Worm (Caenorhabditis elegans) whole organism, young adult: ENCODE measurements around the gene C24H10.2.
A peak's percentile ranks its signal among the peaks of the same experiment; 100 is the strongest.

Experiments used
- B0019.2 ChIP-seq: fragments of 200-800 bp; sonication (Bioruptor generic); conservative IDR thresholded peaks from 2 replicates; pipeline ENCODE4 v1.3.6; 2022; ENCODE audit warnings: missing genetic modification reagents, missing genetic modification characterization, missing compliant biosample characterization
- C17E4.6 ChIP-seq: fragments of 200-800 bp; sonication (Bioruptor generic); IDR thresholded peaks from 2 replicates; pipeline ENCODE4 v1.3.6; 2022; ENCODE audit warnings: missing genetic modification reagents, missing genetic modification characterization, missing compliant biosample characterization
- K11D2.4 ChIP-seq: fragments of 200-800 bp; sonication (Bioruptor generic); IDR thresholded peaks from 2 replicates; pipeline ENCODE4 v1.3.6; 2022; ENCODE audit warnings: missing genetic modification reagents, missing genetic modification characterization, missing compliant biosample characterization
- K12H6.12 ChIP-seq: fragments of 200-800 bp; sonication (Bioruptor generic); optimal IDR thresholded peaks from 2 replicates; lab custom pipeline; 2018; ENCODE audit warnings: mild to moderate bottlenecking, missing genetic modification characterization, missing compliant biosample characterization
- Y95B8A.8 ChIP-seq: fragments of 200-800 bp; sonication (Bioruptor generic); IDR thresholded peaks from 2 replicates; pipeline ENCODE4 v1.3.6; 2022; ENCODE audit warnings: missing genetic modification reagents, missing genetic modification characterization, missing compliant biosample characterization
- ZK185.1 ChIP-seq: sonication (generic microtip); optimal IDR thresholded peaks from 2 replicates; lab custom pipeline; 2016; ENCODE audit warnings: mild to moderate bottlenecking, missing genetic modification characterization, missing compliant biosample characterization; ENCODE audit not compliant: poor library complexity, severe bottlenecking
- akir-1 ChIP-seq: fragments of 200-800 bp; sonication (Bioruptor generic); optimal IDR thresholded peaks from 2 replicates; lab custom pipeline; 2018; ENCODE audit warnings: mild to moderate bottlenecking, missing genetic modification characterization, moderate library complexity, missing compliant biosample characterization
- ama-1 ChIP-seq, 3 experiments: fragments of 150-350 bp in 1 of 3; sonication (generic microtip) in 2 of 3; optimal IDR thresholded peaks; 2 replicates each; lab custom pipeline; 2014 to 2018; ENCODE audit warnings: missing biosample characterization in 2 of 3, missing genetic modification characterization in 2 of 3, missing genetic modification reagents in 2 of 3
- cebp-1 ChIP-seq, 2 experiments: fragments of 200-800 bp in 1 of 2; sonication (Bioruptor generic) in 1 of 2; sonication (generic microtip) in 1 of 2; IDR thresholded peaks in 1 of 2; optimal IDR thresholded peaks in 1 of 2; 2 replicates each; pipeline versions ENCODE4 v1.3.6 to Lab custom; 2017 to 2022; ENCODE audit warnings: missing compliant biosample characterization in 2 of 2, missing genetic modification characterization in 2 of 2, mild to moderate bottlenecking in 1 of 2, missing genetic modification reagents in 1 of 2, moderate library complexity in 1 of 2
- ceh-91 ChIP-seq: fragments of 200-800 bp; sonication (Bioruptor generic); IDR thresholded peaks from 2 replicates; pipeline ENCODE4 v1.3.6; 2022; ENCODE audit warnings: missing genetic modification reagents, missing genetic modification characterization, missing compliant biosample characterization
- chd-7 ChIP-seq: sonication (generic microtip); optimal IDR thresholded peaks from 2 replicates; lab custom pipeline; 2016; ENCODE audit warnings: mild to moderate bottlenecking, missing genetic modification characterization, moderate library complexity, missing compliant biosample characterization
- dox-1 ChIP-seq: fragments of 200-800 bp; sonication (Bioruptor generic); IDR thresholded peaks from 2 replicates; pipeline ENCODE4 v1.3.6; 2022; ENCODE audit warnings: missing genetic modification reagents, missing genetic modification characterization, missing compliant biosample characterization
- dpff-1 ChIP-seq: sonication (generic microtip); optimal IDR thresholded peaks from 2 replicates; lab custom pipeline; 2017; ENCODE audit warnings: mild to moderate bottlenecking, missing genetic modification characterization, missing compliant biosample characterization
- ets-4 ChIP-seq: fragments of 200-800 bp; sonication (Bioruptor generic); optimal IDR thresholded peaks from 2 replicates; lab custom pipeline; 2018; ENCODE audit warnings: mild to moderate bottlenecking, missing genetic modification characterization, missing compliant biosample characterization
- gei-17 ChIP-seq: fragments of 200-800 bp; sonication (Bioruptor generic); optimal IDR thresholded peaks from 2 replicates; lab custom pipeline; 2018; ENCODE audit warnings: mild to moderate bottlenecking, missing genetic modification characterization, missing compliant biosample characterization
- hmg-1.2 ChIP-seq: fragments of 200-800 bp; sonication (Bioruptor generic); IDR thresholded peaks from 2 replicates; pipeline ENCODE4 v1.3.6; 2022; ENCODE audit warnings: missing genetic modification reagents, missing genetic modification characterization, missing compliant biosample characterization
- let-526 ChIP-seq: fragments of 200-800 bp; sonication (Bioruptor generic); IDR thresholded peaks from 2 replicates; pipeline ENCODE4 v1.3.6; 2022; ENCODE audit warnings: missing genetic modification reagents, missing genetic modification characterization, missing compliant biosample characterization
- lin-35 ChIP-seq, 3 experiments: fragments of 150-350 bp in 2 of 3; sonication (generic microtip) in 1 of 3; optimal IDR thresholded peaks; 2 replicates each; lab custom pipeline; 2014 to 2018; ENCODE audit warnings: missing biosample characterization in 3 of 3, missing genetic modification characterization in 3 of 3, missing genetic modification reagents in 3 of 3
- lin-40 ChIP-seq: sonication (generic microtip); optimal IDR thresholded peaks from 2 replicates; lab custom pipeline; 2016; ENCODE audit warnings: missing genetic modification characterization, mild to moderate bottlenecking, missing compliant biosample characterization, missing genotype, missing genetic modification reagents
- lin-54 ChIP-seq: fragments of 200-800 bp; sonication (Bioruptor generic); optimal IDR thresholded peaks from 2 replicates; lab custom pipeline; 2018; ENCODE audit warnings: mild to moderate bottlenecking, missing genetic modification characterization, missing compliant biosample characterization
- lsy-27 ChIP-seq: sonication (generic microtip); optimal IDR thresholded peaks from 2 replicates; lab custom pipeline; 2017; ENCODE audit warnings: missing genetic modification characterization, mild to moderate bottlenecking, missing compliant biosample characterization, antibody characterized with exemption, missing genotype, borderline replicate concordance; ENCODE audit not compliant: insufficient read depth
- madf-3 ChIP-seq: fragments of 200-800 bp; sonication (Bioruptor generic); IDR thresholded peaks from 2 replicates; pipeline ENCODE4 v1.3.6; 2022; ENCODE audit warnings: missing genetic modification reagents, missing genetic modification characterization, missing compliant biosample characterization
- mes-4 ChIP-seq: sonication (generic microtip); optimal IDR thresholded peaks from 2 replicates; lab custom pipeline; 2016; ENCODE audit warnings: missing genotype, missing genetic modification characterization, missing compliant biosample characterization
- nfya-2 ChIP-seq: fragments of 200-800 bp; sonication (Bioruptor generic); IDR thresholded peaks from 2 replicates; pipeline ENCODE4 v1.3.6; 2022; ENCODE audit warnings: missing genetic modification reagents, missing genetic modification characterization, missing compliant biosample characterization
- nfyb-1 ChIP-seq: fragments of 200-800 bp; sonication (Bioruptor generic); IDR thresholded peaks from 2 replicates; pipeline ENCODE4 v1.3.6; 2022; ENCODE audit warnings: missing genetic modification reagents, missing genetic modification characterization, missing compliant biosample characterization
- nhr-27 ChIP-seq: fragments of 200-800 bp; sonication (Bioruptor generic); optimal IDR thresholded peaks from 2 replicates; lab custom pipeline; 2018; ENCODE audit warnings: mild to moderate bottlenecking, missing genetic modification characterization, moderate library complexity, missing compliant biosample characterization
- nhr-80 ChIP-seq: sonication (generic microtip); optimal IDR thresholded peaks from 2 replicates; lab custom pipeline; 2016; ENCODE audit warnings: missing genetic modification characterization, missing compliant biosample characterization
- rpc-1 ChIP-seq, 2 experiments: fragments of 150-350 bp in 1 of 2; sonication (generic microtip) in 1 of 2; optimal IDR thresholded peaks; 2 replicates each; lab custom pipeline; 2014 to 2018; ENCODE audit warnings: missing biosample characterization in 1 of 2, missing genetic modification characterization in 1 of 2, missing genetic modification reagents in 1 of 2, missing genotype in 1 of 2
- sdz-38 ChIP-seq: sonication (generic microtip); optimal IDR thresholded peaks from 2 replicates; lab custom pipeline; 2016; ENCODE audit warnings: missing genotype, missing genetic modification characterization, missing compliant biosample characterization
- somi-1 ChIP-seq: fragments of 200-800 bp; sonication (Bioruptor generic); optimal IDR thresholded peaks from 2 replicates; lab custom pipeline; 2018; ENCODE audit warnings: mild to moderate bottlenecking, missing genetic modification characterization, missing compliant biosample characterization
- unc-130 ChIP-seq: sonication (generic microtip); optimal IDR thresholded peaks from 2 replicates; lab custom pipeline; 2016; ENCODE audit warnings: missing genetic modification reagents, missing genetic modification characterization, missing compliant biosample characterization
- zfh-2 ChIP-seq: fragments of 200-800 bp; sonication (Bioruptor generic); conservative IDR thresholded peaks from 2 replicates; pipeline ENCODE4 v1.3.6; 2022; ENCODE audit warnings: missing genetic modification reagents, missing genetic modification characterization, missing compliant biosample characterization
- ztf-3 ChIP-seq: fragments of 200-800 bp; sonication (Bioruptor generic); optimal IDR thresholded peaks from 2 replicates; lab custom pipeline; 2018; ENCODE audit warnings: mild to moderate bottlenecking, missing genetic modification characterization, missing compliant biosample characterization

C24H10.2 gene

ce11 chrX:5077696-5078343 is 13.4 kb downstream of the C24H10.2 start, which contains the start of gene cal-5 (continued):
- TF ChIP-seq ZK185.1 (tag; lab: Kevin White, UChicago) (no peak), ztf-3 (no peak), somi-1 (GFP tag; lab: Kevin White, UChicago) (no peak), akir-1 (GFP tag; lab: Kevin White, UChicago) (no peak), C17E4.6 (no peak), mes-4 (no peak), nhr-27 (tag; lab: Kevin White, UChicago) (no peak), dox-1 (GFP tag; lab: Robert Waterston, UW) (peak; percentile 81), nhr-80 (tag; lab: Kevin White, UChicago) (peak; percentile 94), dpff-1 (tag; lab: Kevin White, UChicago) (no peak), ceh-91 (GFP tag; lab: Robert Waterston, UW) (no peak), sdz-38 (tag; lab: Kevin White, UChicago) (no peak), zfh-2 (GFP tag; lab: Robert Waterston, UW) (peak; percentile 97), unc-130 (no peak), K12H6.12 (tag; lab: Kevin White, UChicago) (no peak), ets-4 (GFP tag; lab: Kevin White, UChicago) (peak; percentile 10), lin-54 (no peak), lin-40 (peak; percentile 46), B0019.2 (no peak), Y95B8A.8 (GFP tag; lab: Robert Waterston, UW) (no peak), lsy-27 (no peak)
- TF ChIP-seq, all 124 proteins: peak for 13

ce11 chrX:5079297-5079696 is 14.9 kb downstream of the C24H10.2 start:
- TF ChIP-seq cebp-1 (GFP tag; IDR thresholded peaks at IDR 0.05; lab: Robert Waterston, UW) (no peak), cebp-1 (tag; optimal IDR thresholded peaks at IDR 0.05; lab: Kevin White, UChicago) (no peak), nfya-2 (no peak), lin-40 (peak; percentile 8), lin-35 (GFP tag; optimal IDR thresholded peaks at IDR 0.05; lab: Kevin White, UChicago) (no peak), gei-17 (no peak), K12H6.12 (tag; lab: Kevin White, UChicago) (no peak), rpc-1 (optimal IDR thresholded peaks at IDR 0.05; lab: Kevin White, UChicago) (no peak), rpc-1 (tag; optimal IDR thresholded peaks at IDR 0.05; lab: Kevin White, UChicago) (no peak), madf-3 (no peak), let-526 (no peak), nfyb-1 (GFP tag; lab: Robert Waterston, UW) (no peak), ama-1 (optimal IDR thresholded peaks at IDR 0.05; lab: Kevin White, UChicago) (no peak), ama-1 (GFP tag; optimal IDR thresholded peaks at IDR 0.05; lab: Kevin White, UChicago) (no peak), mes-4 (no peak), chd-7 (tag; lab: Kevin White, UChicago) (no peak), K11D2.4 (0 out of 2 replicates have a peak, but pooled peaks have one; percentile 25)

ce11 chrX:5084080-5084479 is 19.7 kb downstream of the C24H10.2 start:
- TF ChIP-seq zfh-2 (GFP tag; lab: Robert Waterston, UW) (0 out of 2 replicates have a peak, but pooled peaks have one; percentile 34), hmg-1.2 (GFP tag; lab: Robert Waterston, UW) (no peak)
